Worm (Caenorhabditis elegans): ENCODE measurements around the gene F28A10.5.

Gene F28A10.5

ce11 chrII:872993-873787 lies 22.7 kb upstream of the F28A10.5 start, which contains the start of gene alg-2:
Gene alg-2, plus strand, starts transcription at chrII:873212.
- TF ChIP-seq lsy-2 (tag; optimal IDR thresholded peaks at IDR 0.05): peak in 1 of 2 experiments; percentile 67
- TF ChIP-seq zag-1 (tag; optimal IDR thresholded peaks at IDR 0.05): peak; percentile 31
- TF ChIP-seq sem-4 (tag; optimal IDR thresholded peaks at IDR 0.05): peak; percentile 15
- TF ChIP-seq crh-2 (tag; optimal IDR thresholded peaks at IDR 0.05): peak; percentile 44
- TF ChIP-seq unc-39 (tag; optimal IDR thresholded peaks at IDR 0.05): no peak
- TF ChIP-seq F13H6.1 (tag; optimal IDR thresholded peaks at IDR 0.05): peak; percentile 26
- peak; percentile 36 for TF ChIP-seq mab-5 (tag; optimal IDR thresholded peaks at IDR 0.05)
- TF ChIP-seq gmeb-1 (tag; optimal IDR thresholded peaks at IDR 0.05): peak; percentile 31
- TF ChIP-seq fos-1 (tag; optimal IDR thresholded peaks at IDR 0.05): peak; percentile 29
- TF ChIP-seq mbf-1 (tag; optimal IDR thresholded peaks at IDR 0.05): no peak
- peak; percentile 31 for TF ChIP-seq lin-13 (GFP tag; optimal IDR thresholded peaks at IDR 0.05)
- no peak for TF ChIP-seq sma-3 (GFP tag; optimal IDR thresholded peaks at IDR 0.05)
- TF ChIP-seq nhr-10 (tag; optimal IDR thresholded peaks at IDR 0.05): no peak
- peak; percentile 23 for TF ChIP-seq nhr-129 (tag; optimal IDR thresholded peaks at IDR 0.05)
- TF ChIP-seq dmd-4 (tag; optimal IDR thresholded peaks at IDR 0.05): no peak
- peak; percentile 6 for TF ChIP-seq sma-9 (GFP tag; optimal IDR thresholded peaks at IDR 0.05)
- TF ChIP-seq sma-9 (tag; optimal IDR thresholded peaks at IDR 0.05): no peak
- TF ChIP-seq C34F6.9 (tag; optimal IDR thresholded peaks at IDR 0.05): peak; percentile 52
- peak; percentile 67 for TF ChIP-seq unc-55 (GFP tag; optimal IDR thresholded peaks at IDR 0.05)

- no peak for TF ChIP-seq nhr-237 (tag; optimal IDR thresholded peaks at IDR 0.05)
- TF ChIP-seq ZK546.5 (tag; optimal IDR thresholded peaks at IDR 0.05): no peak
- TF ChIP-seq skn-1 (tag; optimal IDR thresholded peaks at IDR 0.05): no peak
- no peak for TF ChIP-seq nhr-25 (tag; optimal IDR thresholded peaks at IDR 0.05)
- TF ChIP-seq peb-1 (tag; optimal IDR thresholded peaks at IDR 0.05): no peak
- no peak for TF ChIP-seq ama-1 (optimal IDR thresholded peaks at IDR 0.05)
- TF ChIP-seq ceh-16 (tag; optimal IDR thresholded peaks at IDR 0.05): no peak
Measured at ce11 chrII:869316-869715, 18.8 kb upstream of the F28A10.5 start.

DNA sequence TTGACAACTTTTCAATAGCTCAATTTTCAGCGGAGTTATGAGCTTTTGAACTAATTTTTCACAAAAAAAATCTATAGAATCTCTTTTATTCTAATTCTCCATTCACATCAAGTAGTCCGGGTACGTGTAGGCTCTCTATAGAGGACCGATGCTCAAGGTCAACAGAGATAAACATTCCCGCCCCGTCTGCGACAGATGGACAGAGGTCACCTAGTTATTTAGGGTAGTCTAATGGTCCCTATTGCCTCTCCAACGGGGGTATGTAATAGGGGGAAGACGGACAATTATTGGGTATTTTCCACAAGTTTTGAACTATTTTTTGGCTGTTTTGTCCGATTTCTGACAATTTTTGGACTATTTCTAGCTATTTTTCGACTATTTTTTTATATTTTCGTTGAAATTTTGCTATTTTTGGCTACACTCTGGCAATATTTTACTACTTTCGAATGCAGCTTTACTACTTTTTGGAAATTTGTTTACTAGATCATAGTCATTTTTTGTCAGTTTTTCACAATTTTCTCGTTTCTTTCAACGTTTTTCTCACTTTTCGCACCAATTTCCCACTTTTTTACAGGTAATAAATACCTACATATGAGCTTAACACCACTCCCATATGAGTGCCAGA lies 17.9 kb upstream of the F28A10.5 start, which contains the start of gene fbxc-51:
Gene fbxc-51, plus strand, starts transcription at position 575 of the 625 bp plus-strand sequence.
- TF ChIP-seq nhr-11 (tag; optimal IDR thresholded peaks at IDR 0.05) (no peak), zag-1 (tag; optimal IDR thresholded peaks at IDR 0.05) (no peak), nhr-10 (tag; optimal IDR thresholded peaks at IDR 0.05) (no peak), peb-1 (tag; optimal IDR thresholded peaks at IDR 0.05) (no peak), ama-1 (optimal IDR thresholded peaks at IDR 0.05) (no peak), alr-1 (tag; optimal IDR thresholded peaks at IDR 0.05) (no peak), F13H6.1 (tag; optimal IDR thresholded peaks at IDR 0.05) (no peak), unc-39 (tag; optimal IDR thresholded peaks at IDR 0.05) (no peak), fos-1 (tag; optimal IDR thresholded peaks at IDR 0.05) (no peak), ceh-16 (tag; optimal IDR thresholded peaks at IDR 0.05) (no peak), aly-2 (tag; optimal IDR thresholded peaks at IDR 0.05) (no peak), ztf-11 (tag; optimal IDR thresholded peaks at IDR 0.05) (no peak)

DNA sequence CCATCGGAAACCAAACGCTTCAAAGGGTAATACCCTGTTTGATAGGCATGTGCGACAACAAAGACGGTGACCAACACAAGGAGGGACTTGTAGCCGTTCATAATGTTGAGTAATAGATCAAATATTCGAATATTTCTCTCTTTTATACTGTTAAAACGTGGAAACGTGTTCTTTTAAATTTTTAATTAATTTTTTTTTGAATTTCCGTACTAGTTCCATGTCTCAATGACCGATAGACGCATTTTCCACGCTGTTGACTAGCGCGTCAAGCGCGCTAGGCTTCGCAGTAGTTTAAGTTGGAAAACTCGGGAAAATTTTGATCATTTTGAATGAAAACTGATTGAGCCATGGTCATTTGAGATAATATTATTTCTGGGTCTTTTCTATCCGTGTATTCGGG lies 16.3 kb upstream of the F28A10.5 start, which contains the start of gene Y46B2A.3:
Gene Y46B2A.3, minus strand, starts transcription at position 101 of the 400 bp plus-strand sequence.
- TF ChIP-seq aly-2 (tag; optimal IDR thresholded peaks at IDR 0.05) (no peak), egl-27 (tag; optimal IDR thresholded peaks at IDR 0.05) (no peak), ZK546.5 (tag; optimal IDR thresholded peaks at IDR 0.05) (no peak), R02D3.7 (tag; optimal IDR thresholded peaks at IDR 0.05) (no peak), C34F6.9 (tag; optimal IDR thresholded peaks at IDR 0.05) (no peak), ztf-4 (tag; optimal IDR thresholded peaks at IDR 0.05) (no peak), peb-1 (tag; optimal IDR thresholded peaks at IDR 0.05) (no peak), unc-39 (tag; optimal IDR thresholded peaks at IDR 0.05) (no peak), nhr-25 (tag; optimal IDR thresholded peaks at IDR 0.05) (no peak), unc-62 (GFP tag; optimal IDR thresholded peaks at IDR 0.05) (no peak), mdl-1 (tag; optimal IDR thresholded peaks at IDR 0.05) (no peak), skn-1 (tag; optimal IDR thresholded peaks at IDR 0.05) (no peak), F13H6.1 (tag; optimal IDR thresholded peaks at IDR 0.05) (no peak), lin-13 (GFP tag; optimal IDR thresholded peaks at IDR 0.05) (no peak), elt-3 (tag; optimal IDR thresholded peaks at IDR 0.05) (no peak), nhr-10 (tag; optimal IDR thresholded peaks at IDR 0.05) (no peak), lin-39 (tag; optimal IDR thresholded peaks at IDR 0.05) (no peak), unc-55 (GFP tag; optimal IDR thresholded peaks at IDR 0.05) (no peak)

Measured in whole organism, L2 larva.